Worm (Caenorhabditis elegans) whole organism, L2 larva: ENCODE measurements around the gene F38A6.4.
A peak's percentile ranks its signal among the peaks of the same experiment; 100 is the strongest.

Experiments used
- C34F6.9 ChIP-seq: fragments of 150-350 bp; optimal IDR thresholded peaks from 2 replicates; lab custom pipeline; 2014; ENCODE audit warnings: missing biosample characterization, missing genetic modification characterization
- F13H6.1 ChIP-seq: sonication (generic microtip); optimal IDR thresholded peaks from 2 replicates; lab custom pipeline; 2016; ENCODE audit warnings: missing genetic modification characterization, missing compliant biosample characterization
- R02D3.7 ChIP-seq: fragments of 150-350 bp; optimal IDR thresholded peaks from 2 replicates; lab custom pipeline; 2014; ENCODE audit warnings: missing biosample characterization, missing genetic modification characterization
- ZK546.5 ChIP-seq: sonication (generic microtip); optimal IDR thresholded peaks from 2 replicates; lab custom pipeline; 2017; ENCODE audit warnings: missing biosample characterization, missing genetic modification characterization
- alr-1 ChIP-seq: fragments of 150-350 bp; optimal IDR thresholded peaks from 2 replicates; lab custom pipeline; 2014; ENCODE audit warnings: missing biosample characterization, missing genetic modification characterization
- aly-2 ChIP-seq: fragments of 150-350 bp; optimal IDR thresholded peaks from 2 replicates; lab custom pipeline; 2014; ENCODE audit warnings: missing biosample characterization, missing genetic modification characterization
- blmp-1 ChIP-seq: sonication (generic microtip); optimal IDR thresholded peaks from 2 replicates; lab custom pipeline; 2017; ENCODE audit warnings: missing genetic modification characterization, mild to moderate bottlenecking, missing compliant biosample characterization, antibody characterized with exemption, moderate library complexity; ENCODE audit not compliant: insufficient read depth
- ceh-16 ChIP-seq: fragments of 150-350 bp; optimal IDR thresholded peaks from 2 replicates; lab custom pipeline; 2014; ENCODE audit warnings: missing biosample characterization, missing genetic modification characterization
- crh-2 ChIP-seq: sonication (generic microtip); optimal IDR thresholded peaks from 2 replicates; lab custom pipeline; 2017; ENCODE audit warnings: missing biosample characterization, missing genetic modification characterization
- egl-27 ChIP-seq: sonication (generic microtip); optimal IDR thresholded peaks from 3 replicates; lab custom pipeline; 2017; ENCODE audit warnings: missing biosample characterization, missing genetic modification reagents, missing genetic modification characterization
- elt-1 ChIP-seq: fragments of 150-350 bp; optimal IDR thresholded peaks from 2 replicates; lab custom pipeline; 2014; ENCODE audit warnings: missing biosample characterization, missing genetic modification characterization
- fos-1 ChIP-seq: fragments of 150-350 bp; optimal IDR thresholded peaks from 2 replicates; lab custom pipeline; 2014; ENCODE audit warnings: missing biosample characterization, missing genetic modification characterization
- gmeb-1 ChIP-seq: fragments of 150-350 bp; optimal IDR thresholded peaks from 2 replicates; lab custom pipeline; 2014; ENCODE audit warnings: missing biosample characterization, missing genetic modification characterization
- lin-11 ChIP-seq: fragments of 150-350 bp; sonication (generic microtip); optimal IDR thresholded peaks from 2 replicates; lab custom pipeline; 2014; ENCODE audit warnings: missing biosample characterization, missing genetic modification characterization, inconsistent platforms, mixed read lengths
- lin-13 ChIP-seq: fragments of 150-350 bp; optimal IDR thresholded peaks from 2 replicates; lab custom pipeline; 2014; ENCODE audit warnings: missing biosample characterization, missing genetic modification reagents, missing genetic modification characterization
- lsy-2 ChIP-seq, 2 experiments: fragments of 150-350 bp in 1 of 2; sonication (generic microtip) in 1 of 2; optimal IDR thresholded peaks; 2 replicates each; lab custom pipeline; 2014 to 2017; ENCODE audit warnings: missing biosample characterization in 2 of 2, missing genetic modification characterization in 2 of 2
- mab-5 ChIP-seq: fragments of 150-350 bp; optimal IDR thresholded peaks from 2 replicates; lab custom pipeline; 2014; ENCODE audit warnings: missing biosample characterization, missing genetic modification characterization
- mdl-1 ChIP-seq, 2 experiments: fragments of 150-350 bp in 1 of 2; sonication (generic microtip) in 1 of 2; optimal IDR thresholded peaks; 2 replicates each; lab custom pipeline; 2017; ENCODE audit warnings: missing biosample characterization in 2 of 2, missing genetic modification characterization in 2 of 2
- nhr-10 ChIP-seq: sonication (generic microtip); optimal IDR thresholded peaks from 2 replicates; lab custom pipeline; 2017; ENCODE audit warnings: missing biosample characterization, missing genetic modification characterization
- nhr-129 ChIP-seq: fragments of 150-350 bp; optimal IDR thresholded peaks from 2 replicates; lab custom pipeline; 2014; ENCODE audit warnings: missing biosample characterization, missing genetic modification characterization
- nhr-21 ChIP-seq: fragments of 150-350 bp; optimal IDR thresholded peaks from 2 replicates; lab custom pipeline; 2014; ENCODE audit warnings: missing biosample characterization, missing genetic modification characterization
- nhr-23 ChIP-seq: fragments of 150-350 bp; optimal IDR thresholded peaks from 2 replicates; lab custom pipeline; 2014; ENCODE audit warnings: missing biosample characterization, missing genetic modification reagents, missing genetic modification characterization
- nhr-237 ChIP-seq: fragments of 150-350 bp; optimal IDR thresholded peaks from 2 replicates; lab custom pipeline; 2014; ENCODE audit warnings: missing biosample characterization, missing genetic modification characterization
- nhr-6 ChIP-seq: fragments of 150-350 bp; optimal IDR thresholded peaks from 2 replicates; lab custom pipeline; 2014; ENCODE audit warnings: missing biosample characterization, missing genetic modification characterization
- nhr-77 ChIP-seq: fragments of 150-350 bp; optimal IDR thresholded peaks from 2 replicates; lab custom pipeline; 2014; ENCODE audit warnings: missing biosample characterization, missing genetic modification characterization
- peb-1 ChIP-seq: fragments of 150-350 bp; optimal IDR thresholded peaks from 2 replicates; lab custom pipeline; 2014; ENCODE audit warnings: missing biosample characterization, missing genetic modification characterization
- sem-4 ChIP-seq: fragments of 150-350 bp; optimal IDR thresholded peaks from 2 replicates; lab custom pipeline; 2014; ENCODE audit warnings: missing biosample characterization, missing genetic modification reagents, missing genetic modification characterization
- skn-1 ChIP-seq: sonication (generic microtip); optimal IDR thresholded peaks from 2 replicates; lab custom pipeline; 2017; ENCODE audit warnings: missing biosample characterization, missing genetic modification characterization
- sma-9 ChIP-seq, 2 experiments: fragments of 150-350 bp in 1 of 2; sonication (generic microtip) in 1 of 2; optimal IDR thresholded peaks; 2 replicates each; lab custom pipeline; 2014 to 2016; ENCODE audit warnings: missing genetic modification characterization in 2 of 2, mild to moderate bottlenecking in 1 of 2, missing biosample characterization in 1 of 2, missing compliant biosample characterization in 1 of 2, missing genetic modification reagents in 1 of 2, moderate library complexity in 1 of 2
- snpc-4 ChIP-seq: fragments of 150-350 bp; optimal IDR thresholded peaks from 2 replicates; lab custom pipeline; 2014; ENCODE audit warnings: missing biosample characterization, missing genetic modification characterization
- unc-39 ChIP-seq: fragments of 150-350 bp; optimal IDR thresholded peaks from 2 replicates; lab custom pipeline; 2014; ENCODE audit warnings: missing biosample characterization, missing genetic modification characterization
- unc-55 ChIP-seq: fragments of 150-350 bp; sonication (generic microtip); optimal IDR thresholded peaks from 3 replicates; lab custom pipeline; 2014; ENCODE audit warnings: missing biosample characterization, missing genetic modification reagents, missing genetic modification characterization
- unc-62 ChIP-seq: fragments of 150-350 bp; optimal IDR thresholded peaks from 2 replicates; lab custom pipeline; 2014; ENCODE audit warnings: missing biosample characterization, missing genetic modification reagents, missing genetic modification characterization
- ztf-11 ChIP-seq: sonication (generic microtip); optimal IDR thresholded peaks from 2 replicates; lab custom pipeline; 2017; ENCODE audit warnings: missing biosample characterization, missing genetic modification characterization

Gene F38A6.4

DNA sequence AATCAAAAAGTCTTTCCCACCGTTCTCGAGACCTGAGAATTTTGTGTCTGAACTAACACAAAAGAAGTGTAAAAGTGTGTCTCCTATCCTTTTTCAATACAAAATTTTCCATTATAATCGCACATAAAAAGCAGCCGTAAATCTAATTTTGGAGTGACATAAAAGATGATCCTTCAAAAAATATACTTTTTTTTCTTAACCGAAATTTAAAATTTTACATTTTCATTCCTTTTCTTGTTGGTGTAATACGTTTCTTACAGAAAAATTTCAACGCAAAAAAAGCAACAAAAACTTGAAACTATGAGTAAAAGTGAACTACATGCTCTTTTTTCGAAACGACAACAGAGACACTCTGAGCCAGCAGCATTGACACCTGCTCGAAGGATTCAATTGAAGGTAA is 31.9 kb upstream of the F38A6.4 start, which contains the start of gene Y44A6D.6:
TSS of gene Y44A6D.6 (plus strand) at position 301 of the 400 bp plus-strand sequence.
- TF ChIP-seq crh-2 (tag; lab: Kevin White, UChicago) = no peak
- no peak for TF ChIP-seq nhr-6 (tag; lab: Kevin White, UChicago)
- no peak for TF ChIP-seq skn-1
- no peak for TF ChIP-seq mdl-1 (tag; optimal IDR thresholded peaks at IDR 0.05; lab: Kevin White, UChicago)

DNA sequence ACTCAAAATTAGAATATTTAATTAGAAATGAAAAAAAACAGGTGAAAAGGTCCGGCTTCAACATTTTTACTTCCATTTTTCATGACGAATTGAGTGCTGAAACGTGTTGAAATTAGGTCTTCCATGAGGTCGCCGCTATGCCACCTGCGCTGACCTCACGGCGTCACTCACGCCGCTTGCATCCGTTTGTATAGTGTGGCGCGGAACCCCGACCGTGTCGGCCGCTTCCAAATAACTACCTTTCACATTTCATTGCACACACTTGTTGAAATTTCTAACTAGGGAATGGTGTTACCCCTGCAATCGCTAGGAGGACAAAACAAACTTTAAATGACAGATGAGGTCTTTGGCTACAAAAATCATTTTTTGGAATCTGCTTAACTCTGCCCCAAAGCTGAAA is 28.3 kb upstream of the F38A6.4 start:
- TF ChIP-seq snpc-4 (tag; lab: Kevin White, UChicago) = peak; percentile 90

DNA sequence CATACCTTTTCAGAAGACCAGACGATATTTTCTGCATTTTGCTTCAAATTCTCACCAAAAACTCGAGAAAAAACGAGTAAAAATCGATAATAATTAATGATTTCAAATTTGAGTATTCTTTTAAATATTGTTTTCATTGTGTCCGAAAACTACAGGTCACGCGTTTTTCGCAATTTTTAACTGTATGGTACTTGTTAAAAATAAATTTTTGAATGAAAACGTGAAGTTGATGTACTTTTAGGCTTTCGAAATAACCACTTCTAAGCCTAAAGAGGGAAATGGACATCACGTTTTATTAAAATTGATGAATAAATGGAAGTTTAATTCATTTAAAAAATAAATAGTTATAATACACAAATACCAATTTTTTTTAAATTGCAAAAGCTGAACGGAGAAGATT is 27.7 kb upstream of the F38A6.4 start, which contains the start of gene Y44A6D.5:
TSS of gene Y44A6D.5 (minus strand) at position 101 of the 400 bp plus-strand sequence.
- TF ChIP-seq mab-5 = no peak
- TF ChIP-seq mdl-1 (tag; optimal IDR thresholded peaks at IDR 0.05; lab: Kevin White, UChicago) = no peak
- TF ChIP-seq aly-2 (tag; lab: Kevin White, UChicago) = no peak
- TF ChIP-seq fos-1 (tag; lab: Kevin White, UChicago) = no peak
- no peak for TF ChIP-seq nhr-77 (tag; lab: Kevin White, UChicago)
- TF ChIP-seq ztf-11 (tag; lab: Kevin White, UChicago) = no peak
- TF ChIP-seq skn-1 = no peak
- no peak for TF ChIP-seq nhr-21 (tag; lab: Kevin White, UChicago)
- TF ChIP-seq gmeb-1 (tag; lab: Kevin White, UChicago) = no peak
- no peak for TF ChIP-seq nhr-129 (tag; lab: Kevin White, UChicago)
- no peak for TF ChIP-seq peb-1
- no peak for TF ChIP-seq unc-55 (GFP tag; lab: Kevin White, UChicago)
- no peak for TF ChIP-seq alr-1 (tag; lab: Kevin White, UChicago)
- no peak for TF ChIP-seq unc-39 (tag; lab: Kevin White, UChicago)
- TF ChIP-seq egl-27 (tag; lab: Kevin White, UChicago) = no peak
- TF ChIP-seq blmp-1 = no peak

DNA sequence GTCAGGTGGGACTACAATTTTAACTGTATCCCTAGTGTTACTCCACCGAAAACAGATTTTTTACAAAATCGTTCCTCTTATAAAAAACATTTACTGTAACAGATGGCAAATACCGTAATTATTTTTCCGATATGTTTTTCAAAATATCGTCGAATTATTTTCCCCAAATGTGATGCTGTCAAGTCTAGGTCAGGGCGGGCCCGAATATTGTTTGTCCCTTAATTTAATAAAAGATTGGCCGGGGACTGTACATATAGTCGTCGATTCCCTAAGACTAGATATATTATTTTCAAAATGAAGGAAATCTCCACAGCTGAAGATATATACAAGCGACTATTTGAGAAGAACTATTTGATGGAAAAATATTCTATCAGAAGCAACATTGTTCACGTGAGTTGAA is 22.7 kb upstream of the F38A6.4 start, which contains the start of gene sdf-9:
TSS of gene sdf-9 (plus strand) at position 301 of the 400 bp plus-strand sequence.
- TF ChIP-seq snpc-4 (tag; lab: Kevin White, UChicago) (no peak), nhr-10 (tag; lab: Kevin White, UChicago) (no peak), nhr-21 (tag; lab: Kevin White, UChicago) (no peak), nhr-23 (tag; lab: Kevin White, UChicago) (no peak), unc-39 (tag; lab: Kevin White, UChicago) (no peak), ZK546.5 (tag; lab: Kevin White, UChicago) (no peak), lsy-2 (tag; optimal IDR thresholded peaks at IDR 0.05; lab: Kevin White, UChicago) (no peak), lin-13 (GFP tag; lab: Kevin White, UChicago) (no peak), egl-27 (tag; lab: Kevin White, UChicago) (no peak), elt-1 (no peak), sma-9 (GFP tag; optimal IDR thresholded peaks at IDR 0.05; lab: Kevin White, UChicago) (no peak), sma-9 (tag; optimal IDR thresholded peaks at IDR 0.05; lab: Kevin White, UChicago) (no peak), R02D3.7 (tag; lab: Kevin White, UChicago) (no peak), lin-11 (tag; lab: Kevin White, UChicago) (no peak)
- TF ChIP-seq, all 48 proteins: peak for 0

DNA sequence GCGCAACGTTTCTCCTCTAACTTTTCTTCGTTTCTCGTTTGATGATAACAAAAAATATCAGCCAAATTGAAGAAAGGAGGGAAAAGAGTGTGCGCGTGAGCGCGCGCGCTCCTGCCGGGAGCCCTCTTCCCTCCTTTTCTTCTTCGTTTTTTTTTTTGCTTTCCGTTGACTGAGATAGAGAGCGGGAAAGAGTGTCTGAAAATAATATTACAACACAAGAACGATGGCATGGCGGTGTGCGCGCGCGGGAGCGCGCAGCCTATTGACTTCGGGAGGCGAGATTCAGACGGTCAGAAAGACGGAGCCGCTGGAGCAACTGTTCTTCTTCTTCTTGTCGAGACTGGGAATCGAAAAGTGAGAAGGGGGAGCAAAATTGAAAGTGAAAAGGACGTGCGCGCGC is 18.6 kb upstream of the F38A6.4 start:
- TF ChIP-seq unc-62 (no peak), unc-55 (GFP tag; lab: Kevin White, UChicago) (peak; percentile 14), F13H6.1 (tag; lab: Kevin White, UChicago) (peak; percentile 55), sma-9 (GFP tag; optimal IDR thresholded peaks at IDR 0.05; lab: Kevin White, UChicago) (peak; percentile 5), sma-9 (tag; optimal IDR thresholded peaks at IDR 0.05; lab: Kevin White, UChicago) (no peak), fos-1 (tag; lab: Kevin White, UChicago) (peak; percentile 15), C34F6.9 (tag; lab: Kevin White, UChicago) (peak; percentile 65), lsy-2 (tag; optimal IDR thresholded peaks at IDR 0.05; lab: Kevin White, UChicago) (no peak), nhr-129 (tag; lab: Kevin White, UChicago) (peak; percentile 62), nhr-237 (tag; lab: Kevin White, UChicago) (no peak), sem-4 (no peak), mdl-1 (tag; optimal IDR thresholded peaks at IDR 0.05; lab: Kevin White, UChicago) (no peak), ceh-16 (tag; lab: Kevin White, UChicago) (no peak)
